Worm (Caenorhabditis elegans): ENCODE measurements around the gene spe-27.

spe-27 gene

DNA sequence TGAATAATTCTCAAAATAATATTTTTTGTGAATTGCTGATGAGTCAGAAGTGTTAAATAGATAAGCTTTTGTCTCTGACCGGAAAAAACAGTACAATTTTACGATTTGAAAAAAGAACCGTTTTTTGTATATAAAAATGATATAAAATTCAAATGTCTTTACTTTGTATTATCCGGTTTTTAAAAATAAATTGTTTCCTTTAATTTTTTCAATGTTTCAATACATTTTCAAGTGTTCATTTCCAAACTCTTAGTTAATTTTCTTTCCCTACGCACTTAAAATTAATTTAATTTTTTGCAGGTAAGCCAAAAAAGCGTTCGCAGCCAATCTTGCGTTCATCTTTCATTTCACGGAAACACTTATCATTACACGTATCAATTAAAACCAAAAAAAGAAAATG, 41.2 kb downstream of the spe-27 start, which contains the start of gene egal-1:
Gene egal-1, plus strand, starts transcription at position 301 of the 400 bp plus-strand sequence.
- TF ChIP-seq dao-5 (tag; optimal IDR thresholded peaks at IDR 0.05) (no peak), him-1 (tag; optimal IDR thresholded peaks at IDR 0.05) (no peak), W03F9.2 (tag; optimal IDR thresholded peaks at IDR 0.05) (no peak)

DNA sequence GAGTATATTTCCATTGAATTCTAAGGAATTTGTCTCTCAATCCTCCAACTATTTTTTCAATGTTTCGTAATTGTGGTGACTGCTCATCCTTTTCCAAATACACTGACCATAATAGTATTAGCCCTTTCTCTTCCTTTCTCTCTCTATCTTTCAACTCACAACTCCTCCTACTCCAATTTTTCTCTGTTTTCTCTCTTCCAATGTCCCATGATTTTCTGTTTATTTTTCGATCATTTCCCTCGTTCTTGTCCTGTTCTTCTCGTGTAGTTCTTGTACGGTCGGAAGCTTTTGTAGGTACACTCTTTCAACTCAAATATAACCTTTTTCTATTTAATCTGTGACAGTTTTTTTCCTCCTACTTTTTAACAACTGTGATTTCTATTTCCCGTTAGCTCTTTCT, 43.7 kb downstream of the spe-27 start:
- no peak for TF ChIP-seq him-1 (tag; optimal IDR thresholded peaks at IDR 0.05)
- TF ChIP-seq W03F9.2 (tag; optimal IDR thresholded peaks at IDR 0.05), result no peak
- no peak for TF ChIP-seq dao-5 (tag; optimal IDR thresholded peaks at IDR 0.05)

DNA sequence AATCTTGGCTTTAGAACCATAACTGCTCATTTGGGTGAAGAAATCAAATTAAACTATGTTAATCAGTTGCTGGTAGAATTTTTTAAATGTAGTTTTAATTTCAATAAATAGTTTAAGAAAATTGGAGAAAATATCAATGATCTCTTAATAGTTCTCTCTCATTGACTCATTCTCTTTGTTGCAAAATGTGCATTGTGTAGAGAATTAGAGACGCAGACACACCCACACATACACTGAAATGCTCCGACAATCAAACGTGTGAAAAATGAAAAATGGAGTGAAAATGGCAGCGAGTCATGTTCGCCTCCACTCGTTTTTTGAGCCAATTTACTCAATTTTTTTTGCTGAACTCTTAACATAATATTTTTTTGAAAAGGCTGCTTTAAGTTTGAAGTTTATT, 44.8 kb downstream of the spe-27 start:
- TF ChIP-seq him-1 (tag; optimal IDR thresholded peaks at IDR 0.05) (no peak), W03F9.2 (tag; optimal IDR thresholded peaks at IDR 0.05) (no peak), dao-5 (tag; optimal IDR thresholded peaks at IDR 0.05) (no peak)

DNA sequence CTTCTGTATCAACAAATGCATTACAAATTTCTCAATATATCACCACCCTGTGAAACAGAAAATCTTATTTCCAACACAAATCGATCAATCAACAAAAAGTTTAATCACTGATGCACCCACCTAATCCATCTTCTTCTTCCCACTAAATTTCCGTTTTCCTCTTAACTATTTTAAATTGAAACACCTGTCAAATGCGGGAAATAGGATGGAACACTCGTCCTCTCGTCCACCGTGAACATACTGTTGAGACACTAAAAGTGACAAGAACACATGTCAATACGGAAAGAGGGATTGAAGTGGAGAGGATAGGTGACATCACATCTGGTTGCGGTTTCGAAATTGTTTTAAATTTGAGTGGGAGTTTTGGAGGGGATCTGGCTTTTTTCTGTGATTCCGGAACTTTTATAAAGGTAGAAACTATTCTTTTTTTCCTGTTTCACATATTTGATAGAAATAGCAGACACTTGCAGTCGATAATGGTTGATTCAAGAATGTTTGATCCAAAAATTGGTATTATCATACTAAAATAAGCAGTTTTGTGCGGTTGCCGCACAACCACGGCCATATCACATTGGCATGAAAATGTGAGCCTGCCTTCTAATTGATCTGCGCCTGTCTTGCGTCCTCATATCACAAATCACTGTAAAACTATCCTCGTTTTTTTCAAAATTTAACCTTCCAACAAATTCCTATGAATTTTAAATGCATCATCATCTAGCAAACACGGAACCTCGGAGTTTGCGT, 45.5 kb downstream of the spe-27 start:
- TF ChIP-seq him-1 (tag; optimal IDR thresholded peaks at IDR 0.05) (no peak), dao-5 (tag; optimal IDR thresholded peaks at IDR 0.05) (no peak), W03F9.2 (tag; optimal IDR thresholded peaks at IDR 0.05) (no peak)

DNA sequence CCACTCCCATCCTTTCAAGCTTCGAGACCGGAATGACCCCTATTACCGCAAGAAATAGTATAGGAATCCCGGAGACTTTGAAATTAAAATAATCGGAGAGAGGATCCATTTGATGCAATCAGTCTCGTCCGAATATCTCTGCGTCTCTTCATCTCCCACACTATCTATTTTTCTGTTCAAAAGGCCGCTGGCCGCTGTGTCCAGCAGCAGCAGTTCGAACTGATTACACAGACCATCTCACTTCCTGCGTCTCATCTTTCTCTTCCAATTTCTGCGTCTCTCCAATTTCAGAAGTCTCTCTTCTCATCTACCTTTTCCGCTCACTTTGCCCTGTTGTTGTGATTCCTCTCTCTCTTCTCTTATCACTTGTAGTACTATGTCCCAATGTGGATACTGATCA, 48.3 kb downstream of the spe-27 start:
- TF ChIP-seq W03F9.2 (tag; optimal IDR thresholded peaks at IDR 0.05) (no peak), dao-5 (tag; optimal IDR thresholded peaks at IDR 0.05) (no peak), him-1 (tag; optimal IDR thresholded peaks at IDR 0.05) (no peak)

DNA sequence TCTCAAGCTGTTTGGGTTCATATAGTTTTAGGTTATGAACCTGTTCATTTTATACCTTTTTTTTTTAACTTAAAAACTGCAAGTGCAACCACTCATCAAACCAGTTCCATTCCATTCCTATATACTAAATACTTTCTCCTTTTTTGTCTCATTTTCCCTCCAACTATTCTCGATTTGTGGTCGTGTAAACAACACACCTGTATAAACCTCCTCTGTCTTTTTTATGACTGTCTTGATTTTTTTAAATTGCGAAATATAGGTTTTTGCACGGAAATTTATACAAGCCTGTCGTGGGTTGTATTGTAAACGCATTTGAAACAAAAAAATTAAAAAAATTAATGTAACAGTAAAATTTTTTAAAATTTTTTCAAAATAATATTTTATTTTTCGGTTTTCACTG, 49.3 kb downstream of the spe-27 start:
- TF ChIP-seq dao-5 (tag; optimal IDR thresholded peaks at IDR 0.05), result no peak
